Worm (Caenorhabditis elegans) whole organism, young adult: ENCODE measurements around the gene tomm-40.
A peak's percentile ranks its signal among the peaks of the same experiment; 100 is the strongest.

Experiments used
- B0019.2 ChIP-seq: fragments of 200-800 bp; sonication (Bioruptor generic); conservative IDR thresholded peaks from 2 replicates; pipeline ENCODE4 v1.3.6; 2022; ENCODE audit warnings: missing genetic modification reagents, missing genetic modification characterization, missing compliant biosample characterization
- B0261.1 ChIP-seq: sonication (generic microtip); optimal IDR thresholded peaks from 2 replicates; lab custom pipeline; 2016; ENCODE audit warnings: mild to moderate bottlenecking, missing genetic modification characterization, moderate library complexity, missing compliant biosample characterization
- F23B12.7 ChIP-seq: sonication (generic microtip); optimal IDR thresholded peaks from 2 replicates; lab custom pipeline; 2017; ENCODE audit warnings: missing genetic modification characterization, mild to moderate bottlenecking, missing compliant biosample characterization, antibody characterized with exemption, moderate library complexity; ENCODE audit not compliant: insufficient read depth
- F49E8.2 ChIP-seq: sonication (generic microtip); optimal IDR thresholded peaks from 3 replicates; lab custom pipeline; 2017; ENCODE audit warnings: missing genetic modification characterization, mild to moderate bottlenecking, missing compliant biosample characterization, antibody characterized with exemption, moderate library complexity; ENCODE audit not compliant: insufficient read depth
- F55B11.4 ChIP-seq: sonication (generic microtip); optimal IDR thresholded peaks from 2 replicates; lab custom pipeline; 2016; ENCODE audit warnings: missing compliant biosample characterization, missing genetic modification characterization, borderline replicate concordance; ENCODE audit not compliant: insufficient read depth
- F57A8.1 ChIP-seq: fragments of 200-800 bp; sonication (Bioruptor generic); optimal IDR thresholded peaks from 2 replicates; lab custom pipeline; 2018; ENCODE audit warnings: mild to moderate bottlenecking, missing genetic modification characterization, moderate library complexity, missing compliant biosample characterization
- K11D2.4 ChIP-seq: fragments of 200-800 bp; sonication (Bioruptor generic); IDR thresholded peaks from 2 replicates; pipeline ENCODE4 v1.3.6; 2022; ENCODE audit warnings: missing genetic modification reagents, missing genetic modification characterization, missing compliant biosample characterization
- T07F8.4 ChIP-seq: sonication (generic microtip); optimal IDR thresholded peaks from 2 replicates; lab custom pipeline; 2016; ENCODE audit warnings: mild to moderate bottlenecking, missing genetic modification characterization, moderate library complexity, missing compliant biosample characterization
- Y53G8AR.9 ChIP-seq: fragments of 200-800 bp; sonication (Bioruptor generic); conservative IDR thresholded peaks from 2 replicates; pipeline ENCODE4 v1.3.6; 2022; ENCODE audit warnings: missing genetic modification reagents, missing genetic modification characterization, missing compliant biosample characterization
- Y79H2A.3 ChIP-seq: fragments of 200-800 bp; sonication (Bioruptor generic); conservative IDR thresholded peaks from 2 replicates; pipeline ENCODE4 v1.3.6; 2022; ENCODE audit warnings: missing genetic modification reagents, missing genetic modification characterization, missing compliant biosample characterization
- akir-1 ChIP-seq: fragments of 200-800 bp; sonication (Bioruptor generic); optimal IDR thresholded peaks from 2 replicates; lab custom pipeline; 2018; ENCODE audit warnings: mild to moderate bottlenecking, missing genetic modification characterization, moderate library complexity, missing compliant biosample characterization
- ama-1 ChIP-seq, 3 experiments: fragments of 150-350 bp in 1 of 3; sonication (generic microtip) in 2 of 3; optimal IDR thresholded peaks; 2 replicates each; lab custom pipeline; 2014 to 2018; ENCODE audit warnings: missing biosample characterization in 2 of 3, missing genetic modification characterization in 2 of 3, missing genetic modification reagents in 2 of 3
- aptf-2 ChIP-seq: fragments of 200-800 bp; sonication (Bioruptor generic); conservative IDR thresholded peaks from 2 replicates; pipeline ENCODE4 v1.3.6; 2022; ENCODE audit warnings: missing genetic modification reagents, missing genetic modification characterization, missing compliant biosample characterization
- aptf-3 ChIP-seq: fragments of 200-800 bp; sonication (Bioruptor generic); IDR thresholded peaks from 2 replicates; pipeline ENCODE4 v1.3.6; 2022; ENCODE audit warnings: missing genetic modification characterization, missing compliant biosample characterization
- atf-7 ChIP-seq: sonication (generic microtip); optimal IDR thresholded peaks from 2 replicates; lab custom pipeline; 2017; ENCODE audit warnings: mild to moderate bottlenecking, missing genetic modification characterization, missing compliant biosample characterization
- attf-3 ChIP-seq: fragments of 200-800 bp; sonication (Bioruptor generic); conservative IDR thresholded peaks from 2 replicates; pipeline ENCODE4 v1.3.6; 2022; ENCODE audit warnings: missing genetic modification reagents, missing genetic modification characterization, missing compliant biosample characterization
- bed-2 ChIP-seq: fragments of 200-800 bp; sonication (Bioruptor generic); IDR thresholded peaks from 2 replicates; pipeline ENCODE4 v1.3.6; 2022; ENCODE audit warnings: missing genetic modification reagents, missing genetic modification characterization, missing compliant biosample characterization
- ceh-79 ChIP-seq: sonication (generic microtip); optimal IDR thresholded peaks from 2 replicates; lab custom pipeline; 2017; ENCODE audit warnings: mild to moderate bottlenecking, missing genetic modification characterization, missing compliant biosample characterization
- ceh-91 ChIP-seq: fragments of 200-800 bp; sonication (Bioruptor generic); IDR thresholded peaks from 2 replicates; pipeline ENCODE4 v1.3.6; 2022; ENCODE audit warnings: missing genetic modification reagents, missing genetic modification characterization, missing compliant biosample characterization
- chd-7 ChIP-seq: sonication (generic microtip); optimal IDR thresholded peaks from 2 replicates; lab custom pipeline; 2016; ENCODE audit warnings: mild to moderate bottlenecking, missing genetic modification characterization, moderate library complexity, missing compliant biosample characterization
- dpff-1 ChIP-seq: sonication (generic microtip); optimal IDR thresholded peaks from 2 replicates; lab custom pipeline; 2017; ENCODE audit warnings: mild to moderate bottlenecking, missing genetic modification characterization, missing compliant biosample characterization
- efl-1 ChIP-seq: fragments of 150-350 bp; optimal IDR thresholded peaks from 2 replicates; lab custom pipeline; 2014; ENCODE audit warnings: missing biosample characterization, missing genetic modification reagents, missing genetic modification characterization
- ekl-4 ChIP-seq: fragments of 200-800 bp; sonication (Bioruptor generic); IDR thresholded peaks from 2 replicates; pipeline ENCODE4 v1.3.6; 2022; ENCODE audit warnings: missing genetic modification reagents, missing genetic modification characterization, missing compliant biosample characterization
- gei-17 ChIP-seq: fragments of 200-800 bp; sonication (Bioruptor generic); optimal IDR thresholded peaks from 2 replicates; lab custom pipeline; 2018; ENCODE audit warnings: mild to moderate bottlenecking, missing genetic modification characterization, missing compliant biosample characterization
- hlh-12 ChIP-seq: sonication (generic microtip); optimal IDR thresholded peaks from 2 replicates; lab custom pipeline; 2016; ENCODE audit warnings: missing genetic modification characterization, missing compliant biosample characterization
- hrde-1 ChIP-seq: sonication (generic microtip); optimal IDR thresholded peaks from 2 replicates; lab custom pipeline; 2016; ENCODE audit warnings: missing genetic modification characterization, mild to moderate bottlenecking, missing compliant biosample characterization, moderate library complexity, missing genotype, missing genetic modification reagents, borderline replicate concordance
- hsf-1 ChIP-seq: fragments of 200-800 bp; sonication (Bioruptor generic); IDR thresholded peaks from 2 replicates; pipeline ENCODE4 v1.3.6; 2022; ENCODE audit warnings: missing genetic modification reagents, missing genetic modification characterization, missing compliant biosample characterization
- lag-1 ChIP-seq: fragments of 200-800 bp; sonication (Bioruptor generic); IDR thresholded peaks from 2 replicates; pipeline ENCODE4 v1.3.6; 2022; ENCODE audit warnings: missing genetic modification reagents, missing genetic modification characterization, missing compliant biosample characterization
- let-526 ChIP-seq: fragments of 200-800 bp; sonication (Bioruptor generic); IDR thresholded peaks from 2 replicates; pipeline ENCODE4 v1.3.6; 2022; ENCODE audit warnings: missing genetic modification reagents, missing genetic modification characterization, missing compliant biosample characterization
- let-607 ChIP-seq, 2 experiments: fragments of 200-800 bp in 1 of 2; sonication (Bioruptor generic) in 1 of 2; sonication (generic microtip) in 1 of 2; optimal IDR thresholded peaks; 2 replicates each; lab custom pipeline; 2016 to 2018; ENCODE audit warnings: mild to moderate bottlenecking in 2 of 2, missing compliant biosample characterization in 2 of 2, missing genetic modification characterization in 2 of 2, moderate library complexity in 2 of 2, missing genotype in 1 of 2
- lin-54 ChIP-seq: fragments of 200-800 bp; sonication (Bioruptor generic); optimal IDR thresholded peaks from 2 replicates; lab custom pipeline; 2018; ENCODE audit warnings: mild to moderate bottlenecking, missing genetic modification characterization, missing compliant biosample characterization
- madf-10 ChIP-seq: sonication (generic microtip); optimal IDR thresholded peaks from 2 replicates; lab custom pipeline; 2016; ENCODE audit warnings: mild to moderate bottlenecking, missing genetic modification characterization, missing compliant biosample characterization
- madf-8 ChIP-seq: fragments of 200-800 bp; sonication (Bioruptor generic); conservative IDR thresholded peaks from 2 replicates; pipeline ENCODE4 v1.3.6; 2022; ENCODE audit warnings: missing genetic modification reagents, missing genetic modification characterization, missing compliant biosample characterization
- mxl-1 ChIP-seq: sonication (generic microtip); optimal IDR thresholded peaks from 2 replicates; lab custom pipeline; 2016; ENCODE audit warnings: missing genetic modification characterization, missing compliant biosample characterization
- nfya-1 ChIP-seq: sonication (generic microtip); optimal IDR thresholded peaks from 2 replicates; lab custom pipeline; 2017; ENCODE audit warnings: antibody characterized with exemption, missing compliant biosample characterization, missing genetic modification characterization, borderline replicate concordance; ENCODE audit not compliant: insufficient read depth
- nfyb-1 ChIP-seq: fragments of 200-800 bp; sonication (Bioruptor generic); IDR thresholded peaks from 2 replicates; pipeline ENCODE4 v1.3.6; 2022; ENCODE audit warnings: missing genetic modification reagents, missing genetic modification characterization, missing compliant biosample characterization
- nhr-27 ChIP-seq: fragments of 200-800 bp; sonication (Bioruptor generic); optimal IDR thresholded peaks from 2 replicates; lab custom pipeline; 2018; ENCODE audit warnings: mild to moderate bottlenecking, missing genetic modification characterization, moderate library complexity, missing compliant biosample characterization
- nhr-90 ChIP-seq: sonication (generic microtip); optimal IDR thresholded peaks from 2 replicates; lab custom pipeline; 2016; ENCODE audit warnings: missing genotype, mild to moderate bottlenecking, missing genetic modification characterization, missing compliant biosample characterization
- snpc-1.1 ChIP-seq: sonication (generic microtip); optimal IDR thresholded peaks from 2 replicates; lab custom pipeline; 2017; ENCODE audit warnings: missing genetic modification characterization, mild to moderate bottlenecking, missing compliant biosample characterization, antibody characterized with exemption, moderate library complexity, missing genotype, missing genetic modification reagents; ENCODE audit not compliant: insufficient read depth
- snpc-3.4 ChIP-seq: sonication (generic microtip); optimal IDR thresholded peaks from 2 replicates; lab custom pipeline; 2017; ENCODE audit warnings: missing genetic modification characterization, mild to moderate bottlenecking, missing compliant biosample characterization, antibody characterized with exemption, moderate library complexity, missing genotype, missing genetic modification reagents
- snpc-4 ChIP-seq, 5 experiments: fragments of 150-350 bp in 1 of 5; sonication (generic microtip) in 4 of 5; optimal IDR thresholded peaks; 2 replicates each; lab custom pipeline; 2014 to 2018; ENCODE audit warnings: missing genetic modification characterization in 5 of 5, missing biosample characterization in 3 of 5, antibody characterized with exemption in 2 of 5, mild to moderate bottlenecking in 2 of 5, missing compliant biosample characterization in 2 of 5, missing genotype in 2 of 5, moderate library complexity in 2 of 5, missing genetic modification reagents in 1 of 5
- sptf-2 ChIP-seq: fragments of 200-800 bp; sonication (Bioruptor generic); optimal IDR thresholded peaks from 2 replicates; lab custom pipeline; 2018; ENCODE audit warnings: mild to moderate bottlenecking, missing genetic modification characterization, missing compliant biosample characterization
- ztf-26 ChIP-seq: sonication (generic microtip); optimal IDR thresholded peaks from 2 replicates; lab custom pipeline; 2017; ENCODE audit warnings: missing genetic modification characterization, missing compliant biosample characterization
- ztf-6 ChIP-seq: fragments of 200-800 bp; sonication (Bioruptor generic); IDR thresholded peaks from 2 replicates; pipeline ENCODE4 v1.3.6; 2022; ENCODE audit warnings: missing genetic modification reagents, missing genetic modification characterization, missing compliant biosample characterization

Gene tomm-40

ce11 chrII:8969251-8970183 lies 3.8 kb downstream of the tomm-40 start, which contains the start of the genes szy-20 and C18E9.5 (continued):
- TF ChIP-seq T07F8.4 (tag; lab: Kevin White, UChicago) (no peak), lag-1 (no peak), efl-1 (GFP tag; lab: Kevin White, UChicago) (peak; percentile 62), atf-7 (no peak), akir-1 (no peak), nfya-1 (tag; lab: Kevin White, UChicago) (no peak), F23B12.7 (tag; lab: Kevin White, UChicago) (no peak), ceh-79 (tag; lab: Kevin White, UChicago) (no peak), ama-1 (optimal IDR thresholded peaks at IDR 0.05; lab: Kevin White, UChicago) (no peak), ama-1 (GFP tag; optimal IDR thresholded peaks at IDR 0.05; lab: Kevin White, UChicago) (no peak), ztf-26 (no peak), aptf-2 (GFP tag; lab: Robert Waterston, UW) (no peak), hrde-1 (tag; lab: Kevin White, UChicago) (no peak), aptf-3 (no peak), attf-3 (GFP tag; lab: Robert Waterston, UW) (peak; percentile 75), chd-7 (no peak), Y79H2A.3 (GFP tag; lab: Robert Waterston, UW) (no peak), F55B11.4 (no peak), gei-17 (GFP tag; lab: Kevin White, UChicago) (no peak), Y53G8AR.9 (no peak), ceh-91 (GFP tag; lab: Robert Waterston, UW) (peak; percentile 58), ekl-4 (GFP tag; lab: Robert Waterston, UW) (no peak), snpc-1.1 (tag; lab: Kevin White, UChicago) (peak; percentile 26), ztf-6 (no peak), let-607 (tag; optimal IDR thresholded peaks at IDR 0.05; lab: Kevin White, UChicago) (peak in 1 of 2 experiments; percentile 23), nhr-90 (tag; lab: Kevin White, UChicago) (no peak), snpc-4 (GFP tag; optimal IDR thresholded peaks at IDR 0.05; lab: Kevin White, UChicago) (no peak), snpc-4 (tag; optimal IDR thresholded peaks at IDR 0.05; lab: Kevin White, UChicago) (peak in 1 of 4 experiments; percentile 35), hsf-1 (no peak), mxl-1 (tag; lab: Kevin White, UChicago) (no peak), lin-54 (peak; percentile 93), snpc-3.4 (tag; lab: Kevin White, UChicago) (peak; percentile 40), K11D2.4 (GFP tag; lab: Robert Waterston, UW) (peak; percentile 64; the same call in 1 of the 2 replicates), madf-8 (GFP tag; lab: Robert Waterston, UW) (peak; percentile 88), madf-10 (tag; lab: Kevin White, UChicago) (no peak), hlh-12 (tag; lab: Kevin White, UChicago) (no peak), B0261.1 (no peak), bed-2 (GFP tag; lab: Robert Waterston, UW) (no peak), dpff-1 (tag; lab: Kevin White, UChicago) (no peak), B0019.2 (no peak), sptf-2 (GFP tag; lab: Kevin White, UChicago) (no peak), let-526 (no peak), F57A8.1 (GFP tag; lab: Kevin White, UChicago) (no peak), nfyb-1 (0 out of 2 replicates have a peak, but pooled peaks have one; percentile 49), nhr-27 (tag; lab: Kevin White, UChicago) (no peak), F49E8.2 (peak; percentile 79)
